Fruit fly (Drosophila melanogaster): ENCODE results near the gene CG14341.

- TF ChIP-seq fd59A (GFP tag; optimal IDR thresholded peaks at IDR 0.05): no peak
- no peak for TF ChIP-seq CG6808 (GFP tag; optimal IDR thresholded peaks at IDR 0.05)
These were observed 18.6 kb upstream of the CG14341 start for dm6 chr2L:1147656-1148055.
